Worm (Caenorhabditis elegans): ENCODE results near the gene abts-2.

Gene abts-2

ce11 chrX:11607500-11607823 lies 22.0 kb downstream of the abts-2 start:
- no peak for TF ChIP-seq nhr-179 (tag; optimal IDR thresholded peaks at IDR 0.05)

DNA sequence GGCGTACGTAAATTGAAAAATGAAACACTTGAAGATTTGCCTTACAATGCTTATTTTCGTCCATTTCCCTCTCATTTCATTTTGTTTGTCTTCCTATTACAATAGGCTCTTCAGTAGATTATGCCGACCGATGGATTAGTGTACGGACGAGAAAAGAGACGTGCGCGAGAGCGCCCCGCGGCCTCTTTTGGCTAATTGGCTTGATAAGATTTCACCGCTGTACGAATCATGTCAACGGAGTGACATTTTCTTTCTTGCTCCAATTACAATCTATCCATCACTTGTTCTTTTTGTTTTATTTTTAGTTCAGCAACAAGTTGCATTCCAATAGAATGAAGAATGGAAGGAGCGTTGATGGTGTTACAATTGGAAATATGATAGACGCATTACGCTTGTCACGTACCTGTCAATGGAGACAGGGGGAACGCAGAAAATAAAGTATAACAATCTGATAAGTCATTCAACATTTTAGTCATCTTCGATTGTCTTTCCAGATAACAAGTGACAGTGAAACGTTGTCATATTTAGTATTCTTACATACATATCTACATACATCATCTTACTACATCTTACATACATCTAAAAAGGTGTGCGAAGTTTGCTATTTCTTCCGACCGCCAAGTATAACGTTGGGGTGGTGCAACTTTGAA lies 22.8 kb downstream of the abts-2 start:
- TF ChIP-seq nfyb-1 (GFP tag; IDR thresholded peaks at IDR 0.05) (no peak), let-607 (tag; optimal IDR thresholded peaks at IDR 0.05) (peak; percentile 61 to 64), unc-62 (GFP tag; optimal IDR thresholded peaks at IDR 0.05) (peak; percentile 95), him-1 (tag; optimal IDR thresholded peaks at IDR 0.05) (no peak), ets-4 (GFP tag; optimal IDR thresholded peaks at IDR 0.05) (peak; percentile 17), Y53G8AR.9 (GFP tag; conservative IDR thresholded peaks at IDR 0.05) (0 out of 2 replicates have a peak, but pooled peaks have one; percentile 21), lin-54 (GFP tag; optimal IDR thresholded peaks at IDR 0.05) (no peak), ZK185.1 (tag; optimal IDR thresholded peaks at IDR 0.05; ENCODE audit: poor library complexity, severe bottlenecking) (peak; percentile 8), B0035.1 (tag; optimal IDR thresholded peaks at IDR 0.05) (no peak), nhr-80 (tag; optimal IDR thresholded peaks at IDR 0.05) (peak; percentile 76), B0336.3 (GFP tag; IDR thresholded peaks at IDR 0.05) (no peak), let-526 (GFP tag; IDR thresholded peaks at IDR 0.05) (no peak), rec-8 (tag; optimal IDR thresholded peaks at IDR 0.05) (no peak), ztf-22 (GFP tag; optimal IDR thresholded peaks at IDR 0.05) (peak; percentile 18)

ce11 chrX:11617387-11617786 lies 31.9 kb downstream of the abts-2 start, which contains the start of gene F52D10.4:
Gene F52D10.4 (plus strand): TSS chrX:11617470.
- no peak for TF ChIP-seq somi-1 (GFP tag; optimal IDR thresholded peaks at IDR 0.05)
- no peak for TF ChIP-seq nhr-80 (tag; optimal IDR thresholded peaks at IDR 0.05)
- TF ChIP-seq sdz-38 (tag; optimal IDR thresholded peaks at IDR 0.05): no peak
- no peak for TF ChIP-seq lin-35 (GFP tag; optimal IDR thresholded peaks at IDR 0.05)
- no peak for TF ChIP-seq B0261.1 (tag; optimal IDR thresholded peaks at IDR 0.05)
- TF ChIP-seq let-607 (tag; optimal IDR thresholded peaks at IDR 0.05): no peak
- TF ChIP-seq ztf-18 (tag; optimal IDR thresholded peaks at IDR 0.05): no peak
- TF ChIP-seq hsf-1 (GFP tag; IDR thresholded peaks at IDR 0.05): no peak
- no peak for TF ChIP-seq dpl-1 (GFP tag; optimal IDR thresholded peaks at IDR 0.05)
- TF ChIP-seq dox-1 (GFP tag; IDR thresholded peaks at IDR 0.05): no peak
- TF ChIP-seq madf-10 (tag; optimal IDR thresholded peaks at IDR 0.05): no peak
- TF ChIP-seq madf-3 (GFP tag; IDR thresholded peaks at IDR 0.05): no peak
- no peak for TF ChIP-seq nhr-27 (tag; optimal IDR thresholded peaks at IDR 0.05)
- TF ChIP-seq tlf-1 (GFP tag; optimal IDR thresholded peaks at IDR 0.05): no peak
- TF ChIP-seq ceh-79 (tag; optimal IDR thresholded peaks at IDR 0.05): no peak
- TF ChIP-seq K11D2.4 (GFP tag; IDR thresholded peaks at IDR 0.05): no peak
- TF ChIP-seq Y95B8A.8 (GFP tag; IDR thresholded peaks at IDR 0.05): no peak

DNA sequence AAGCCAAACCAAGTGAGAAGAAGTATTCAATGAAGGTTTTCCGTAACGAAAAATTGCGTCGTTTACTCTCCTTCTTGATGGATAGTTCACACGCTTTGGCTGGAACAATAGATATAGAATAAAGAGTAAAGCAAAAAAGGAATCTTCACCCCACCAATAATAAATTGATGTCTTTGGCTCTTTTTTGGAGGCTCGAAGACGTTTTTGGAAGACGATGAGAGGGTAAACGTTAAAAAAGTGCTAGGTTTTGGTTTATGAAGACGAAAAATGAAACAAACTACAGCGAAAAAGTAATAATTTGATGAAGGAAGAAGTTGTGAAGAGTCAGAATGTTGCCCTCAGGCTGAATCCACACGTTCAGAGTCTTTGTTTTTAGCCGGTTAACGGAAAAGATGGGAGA lies 36.5 kb downstream of the abts-2 start, which contains the start of gene sto-3:
sto-3 (minus strand) TSS at position 101 of the 400 bp plus-strand sequence.
- TF ChIP-seq F33H1.4 (GFP tag; IDR thresholded peaks at IDR 0.05): no peak
- TF ChIP-seq dox-1 (GFP tag; IDR thresholded peaks at IDR 0.05): no peak
- TF ChIP-seq lsl-1 (GFP tag; optimal IDR thresholded peaks at IDR 0.05): no peak
- no peak for TF ChIP-seq ceh-100 (GFP tag; IDR thresholded peaks at IDR 0.05)
- TF ChIP-seq snpc-1.3 (tag; optimal IDR thresholded peaks at IDR 0.05; ENCODE audit: insufficient read depth): no peak
- TF ChIP-seq tbx-9 (tag; optimal IDR thresholded peaks at IDR 0.05; ENCODE audit: borderline replicate concordance): no peak
- no peak for TF ChIP-seq aptf-2 (GFP tag; conservative IDR thresholded peaks at IDR 0.05)
- TF ChIP-seq zim-3 (tag; optimal IDR thresholded peaks at IDR 0.05): no peak
- TF ChIP-seq rpc-1 (optimal IDR thresholded peaks at IDR 0.05): no peak
- no peak for TF ChIP-seq rpc-1 (tag; optimal IDR thresholded peaks at IDR 0.05)
- TF ChIP-seq nfya-1 (tag; optimal IDR thresholded peaks at IDR 0.05; ENCODE audit: borderline replicate concordance, insufficient read depth): no peak
- TF ChIP-seq F52B5.7 (tag; optimal IDR thresholded peaks at IDR 0.05): no peak
- TF ChIP-seq xnd-1 (tag; optimal IDR thresholded peaks at IDR 0.05): no peak
- TF ChIP-seq let-526 (GFP tag; IDR thresholded peaks at IDR 0.05): no peak
- no peak for TF ChIP-seq ZK185.1 (tag; optimal IDR thresholded peaks at IDR 0.05; ENCODE audit: poor library complexity, severe bottlenecking)
- TF ChIP-seq K12H6.12 (tag; optimal IDR thresholded peaks at IDR 0.05): no peak
- no peak for TF ChIP-seq pha-4 (tag; optimal IDR thresholded peaks at IDR 0.05)
- no peak for TF ChIP-seq T26A5.8 (tag; optimal IDR thresholded peaks at IDR 0.05)
